Comparison of ENCODE assay signal across 3 fruit fly cellular contexts in genomic region chr3R:13302348-13302747, dm6.
TF ChIP-seq lines count a peak whose summit lies in the region.

TSS of gene CG32473 (plus strand) at chr3R:13302648.

- no peak for TF ChIP-seq CTCF in whole organism, embryonic (GFP tag; optimal IDR thresholded peaks at IDR 0.05; lab: Kevin White, UChicago)

TF ChIP-seq in whole organism, embryonic, 481 proteins besides CTCF, POLR2A, EP300 and RAD21:
- TF ChIP-seq sug (tag; optimal IDR thresholded peaks at IDR 0.05; lab: Kevin White, UChicago) (peak; percentile 8), Xrp1 (GFP tag; IDR thresholded peaks at IDR 0.05; lab: Robert Waterston, UW) (no peak), E2f2 (GFP tag; IDR thresholded peaks at IDR 0.05; lab: Robert Waterston, UW) (no peak), Meics (GFP tag; optimal IDR thresholded peaks at IDR 0.05; lab: Kevin White, UChicago) (no peak)
TF ChIP-seq in whole organism, embryonic: peak in this region for 1.

TF ChIP-seq in whole organism, prepupa, 60 proteins besides CTCF, POLR2A, EP300 and RAD21:
- no peak for TF ChIP-seq CG8319 (GFP tag; optimal IDR thresholded peaks at IDR 0.05; lab: Kevin White, UChicago)
- TF ChIP-seq vri (GFP tag; optimal IDR thresholded peaks at IDR 0.05; lab: Kevin White, UChicago): peak; percentile 37

TF ChIP-seq in whole organism, wandering third instar larva, 38 proteins besides CTCF, POLR2A, EP300 and RAD21:
- TF ChIP-seq psq (GFP tag; optimal IDR thresholded peaks at IDR 0.05; lab: Kevin White, UChicago): no peak
- no peak for TF ChIP-seq dmrt93B (GFP tag; optimal IDR thresholded peaks at IDR 0.05; lab: Kevin White, UChicago)
- TF ChIP-seq sv (GFP tag; optimal IDR thresholded peaks at IDR 0.05; lab: Kevin White, UChicago): no peak
- TF ChIP-seq Rel (GFP tag; optimal IDR thresholded peaks at IDR 0.05; lab: Kevin White, UChicago): no peak
- peak; percentile 13 for TF ChIP-seq Rel (tag; optimal IDR thresholded peaks at IDR 0.05; lab: Kevin White, UChicago)
- no peak for TF ChIP-seq pan (optimal IDR thresholded peaks at IDR 0.05; lab: Kevin White, UChicago)
